Fruit fly (Drosophila melanogaster): ENCODE measurements around the gene CG17776.

The CG17776 gene

DNA sequence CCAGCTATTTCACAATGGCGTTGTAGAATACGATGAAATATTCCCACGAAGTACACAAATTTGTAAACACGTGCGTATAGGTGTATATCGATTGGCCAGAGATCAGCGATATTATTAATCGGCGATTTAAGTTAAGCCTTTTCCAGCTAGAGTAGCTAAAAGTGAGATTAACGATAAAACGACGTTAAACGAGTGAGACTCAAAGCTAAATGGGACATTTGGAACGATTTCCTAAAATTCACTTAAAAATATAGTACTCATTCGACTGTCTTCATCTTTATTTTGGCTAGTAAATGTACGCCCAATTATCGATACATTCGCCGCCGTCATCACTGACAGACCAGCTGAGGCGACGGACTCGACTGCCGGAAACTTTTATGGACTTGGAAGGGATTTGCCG lies at the start of gene CG17776, which contains the start of gene Nmd3 (continued):
- TF ChIP-seq run (tag; optimal IDR thresholded peaks at IDR 0.05) (no peak), Dref (GFP tag; IDR thresholded peaks at IDR 0.05) (peak; percentile 73), CG10462 (GFP tag; optimal IDR thresholded peaks at IDR 0.05) (no peak), dmrt99B (tag; optimal IDR thresholded peaks at IDR 0.05) (no peak), nau (GFP tag; optimal IDR thresholded peaks at IDR 0.05) (no peak), CG14710 (tag; optimal IDR thresholded peaks at IDR 0.05) (peak; percentile 45), dati (GFP tag; IDR thresholded peaks at IDR 0.05) (no peak), grau (tag; optimal IDR thresholded peaks at IDR 0.05) (peak; percentile 17), stwl (tag; optimal IDR thresholded peaks at IDR 0.05) (peak; percentile 7), wor (GFP tag; IDR thresholded peaks at IDR 0.05) (no peak), CG13424 (tag; optimal IDR thresholded peaks at IDR 0.05) (peak; percentile 5), salm (tag; optimal IDR thresholded peaks at IDR 0.05) (no peak), CG11696 (GFP tag; IDR thresholded peaks at IDR 0.05) (no peak), pzg (GFP tag; optimal IDR thresholded peaks at IDR 0.05) (peak; percentile 60), Opbp (GFP tag; IDR thresholded peaks at IDR 0.05; ENCODE audit: partially characterized antibody) (peak; percentile 35; the same call in 1 of the 3 replicates), row (GFP tag; IDR thresholded peaks at IDR 0.05) (peak; percentile 66), CG2116 (GFP tag; optimal IDR thresholded peaks at IDR 0.05) (peak; percentile 77), CG15514 (GFP tag; optimal IDR thresholded peaks at IDR 0.05) (peak; percentile 64), CG10147 (GFP tag; optimal IDR thresholded peaks at IDR 0.05) (no peak), CG34224 (GFP tag; IDR thresholded peaks at IDR 0.05; ENCODE audit: partially characterized antibody) (peak; percentile 83), sna (GFP tag; IDR thresholded peaks at IDR 0.05; ENCODE audit: partially characterized antibody) (peak; percentile 77), CG8281 (tag; optimal IDR thresholded peaks at IDR 0.05) (no peak), cwo (GFP tag; optimal IDR thresholded peaks at IDR 0.05) (peak; percentile 79), CG12236 (GFP tag; optimal IDR thresholded peaks at IDR 0.05) (no peak), lov (optimal IDR thresholded peaks at IDR 0.05) (no peak), lov (GFP tag; IDR thresholded peaks at IDR 0.05) (no peak), exex (tag; optimal IDR thresholded peaks at IDR 0.05) (peak; percentile 13), Chrac-16 (GFP tag; optimal IDR thresholded peaks at IDR 0.05) (no peak), CG30403 (GFP tag; optimal IDR thresholded peaks at IDR 0.05) (peak; percentile 10), Rx (GFP tag; IDR thresholded peaks at IDR 0.05) (no peak), CG18764 (GFP tag; optimal IDR thresholded peaks at IDR 0.05) (no peak), CG16813 (GFP tag; IDR thresholded peaks at IDR 0.05; ENCODE audit: partially characterized antibody) (peak; percentile 74), CG34376 (GFP tag; optimal IDR thresholded peaks at IDR 0.05) (peak; percentile 1), Eip74EF (GFP tag; optimal IDR thresholded peaks at IDR 0.05) (no peak), Optix (GFP tag; IDR thresholded peaks at IDR 0.05) (no peak), Xrp1 (GFP tag; IDR thresholded peaks at IDR 0.05) (no peak), Tbp (GFP tag; optimal IDR thresholded peaks at IDR 0.05) (peak; percentile 30), Max (GFP tag; optimal IDR thresholded peaks at IDR 0.05) (peak; percentile 90), nerfin-2 (GFP tag; IDR thresholded peaks at IDR 0.05; ENCODE audit: partially characterized antibody) (peak; percentile 82), sens (GFP tag) (peak; percentile 50), inv (GFP tag; IDR thresholded peaks at IDR 0.05; ENCODE audit: partially characterized antibody) (peak; percentile 51), fu2 (GFP tag; optimal IDR thresholded peaks at IDR 0.05) (no peak), B-H1 (GFP tag; IDR thresholded peaks at IDR 0.05) (no peak), Bdp1 (GFP tag; optimal IDR thresholded peaks at IDR 0.05) (peak; percentile 28), lola (GFP tag; optimal IDR thresholded peaks at IDR 0.05) (peak in 1 of 3 experiments; percentile 15), CG14014 (GFP tag; IDR thresholded peaks at IDR 0.05) (no peak), CG2875 (GFP tag; optimal IDR thresholded peaks at IDR 0.05) (no peak), tgo (GFP tag; IDR thresholded peaks at IDR 0.05) (no peak), cato (GFP tag; optimal IDR thresholded peaks at IDR 0.05; ENCODE audit: borderline replicate concordance) (no peak), gfzf (GFP tag; optimal IDR thresholded peaks at IDR 0.05) (peak; percentile 6)
